Worm (Caenorhabditis elegans) whole organism, L3 larva: ENCODE results near the gene set-15.

Source experiments
- R02D3.7 ChIP-seq: fragments of 150-350 bp; optimal IDR thresholded peaks from 2 replicates; lab custom pipeline; 2014; ENCODE audit warnings: missing biosample characterization, missing genetic modification characterization
- ZK546.5 ChIP-seq: sonication (generic microtip); optimal IDR thresholded peaks from 2 replicates; lab custom pipeline; 2017; ENCODE audit warnings: missing biosample characterization, missing genetic modification characterization
- ama-1 ChIP-seq: fragments of 150-350 bp; optimal IDR thresholded peaks from 2 replicates; lab custom pipeline; 2018
- ceh-82 ChIP-seq: fragments of 150-350 bp; optimal IDR thresholded peaks from 2 replicates; lab custom pipeline; 2014; ENCODE audit warnings: missing biosample characterization, missing genetic modification characterization
- daf-12 ChIP-seq: fragments of 150-350 bp; optimal IDR thresholded peaks from 2 replicates; lab custom pipeline; 2014; ENCODE audit warnings: missing biosample characterization, missing genetic modification reagents, missing genetic modification characterization
- mdl-1 ChIP-seq: fragments of 150-350 bp; optimal IDR thresholded peaks from 2 replicates; lab custom pipeline; 2014; ENCODE audit warnings: missing biosample characterization, missing genetic modification characterization
- nhr-11 ChIP-seq: fragments of 150-350 bp; optimal IDR thresholded peaks from 2 replicates; lab custom pipeline; 2014; ENCODE audit warnings: missing biosample characterization, missing genetic modification characterization
- nhr-12 ChIP-seq: fragments of 150-350 bp; optimal IDR thresholded peaks from 2 replicates; lab custom pipeline; 2014; ENCODE audit warnings: missing biosample characterization, missing genetic modification characterization
- nhr-237 ChIP-seq: fragments of 150-350 bp; optimal IDR thresholded peaks from 2 replicates; lab custom pipeline; 2014; ENCODE audit warnings: missing biosample characterization, missing genetic modification characterization
- nhr-77 ChIP-seq: fragments of 150-350 bp; optimal IDR thresholded peaks from 2 replicates; lab custom pipeline; 2014; ENCODE audit warnings: missing biosample characterization, missing genetic modification characterization
- snpc-4 ChIP-seq: fragments of 150-350 bp; optimal IDR thresholded peaks from 2 replicates; lab custom pipeline; 2014; ENCODE audit warnings: missing biosample characterization, missing genetic modification characterization
- ztf-4 ChIP-seq: fragments of 150-350 bp; optimal IDR thresholded peaks from 2 replicates; lab custom pipeline; 2014; ENCODE audit warnings: missing biosample characterization, missing genetic modification characterization

DNA sequence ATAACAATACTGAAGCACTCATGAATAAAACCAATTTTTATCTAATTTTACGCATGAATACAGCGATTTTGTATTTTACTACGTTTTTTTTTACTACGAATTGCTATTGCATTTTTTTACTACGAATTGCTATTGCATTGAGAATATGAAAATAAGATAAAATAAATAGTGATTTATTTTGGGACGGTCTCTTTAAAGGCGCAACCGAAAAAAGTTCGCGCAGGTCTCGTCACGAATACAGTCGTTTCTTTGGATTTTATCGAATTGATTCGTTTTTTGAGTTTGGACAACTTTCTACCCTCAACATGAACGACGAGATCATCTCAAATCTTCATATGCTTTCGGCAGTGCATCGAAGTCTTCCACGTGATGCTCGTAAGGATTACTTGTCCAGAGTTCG, 28.2 kb downstream of the set-15 start, which contains the start of gene Y17G9B.4:
- no peak for TF ChIP-seq nhr-77
- no peak for TF ChIP-seq mdl-1 (tag; lab: Kevin White, UChicago)
- TF ChIP-seq nhr-12 (tag; lab: Kevin White, UChicago) = no peak
- no peak for TF ChIP-seq snpc-4 (tag; lab: Kevin White, UChicago)
- TF ChIP-seq daf-12 (tag; lab: Kevin White, UChicago) = no peak
- no peak for TF ChIP-seq ama-1
- no peak for TF ChIP-seq ztf-4
- no peak for TF ChIP-seq R02D3.7 (tag; lab: Kevin White, UChicago)
- TF ChIP-seq nhr-237 (tag; lab: Kevin White, UChicago) = no peak
- TF ChIP-seq ceh-82 = no peak
- no peak for TF ChIP-seq nhr-11 (tag; lab: Kevin White, UChicago)
- TF ChIP-seq ZK546.5 (tag; lab: Kevin White, UChicago) = no peak
